Worm (Caenorhabditis elegans): Measurements from ENCODE around the gene Y46G5A.20.

DNA sequence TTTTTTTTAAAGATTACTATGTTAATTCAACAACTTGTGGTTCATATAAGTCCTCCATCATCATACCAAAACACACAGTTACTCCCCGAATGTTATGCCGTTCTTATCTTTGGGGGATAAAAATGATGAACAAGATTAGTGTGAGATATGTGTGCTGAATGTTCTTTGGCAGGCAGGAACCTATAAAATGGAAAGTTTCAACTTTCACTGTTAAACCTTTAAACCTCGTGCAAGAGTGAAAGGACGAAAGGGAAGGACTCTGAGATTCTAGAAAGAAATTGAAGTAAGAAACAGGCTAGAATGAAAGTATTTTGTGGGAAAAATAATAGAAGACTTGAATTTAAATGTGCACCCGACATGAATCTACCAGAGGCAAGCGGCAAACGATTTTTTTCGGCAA is 9.2 kb downstream of the Y46G5A.20 start:
- TF ChIP-seq flt-1 (GFP tag; IDR thresholded peaks at IDR 0.05) (no peak), pes-1 (GFP tag; IDR thresholded peaks at IDR 0.05) (no peak), ceh-13 (GFP tag; optimal IDR thresholded peaks at IDR 0.05) (no peak), F13C5.2 (tag; optimal IDR thresholded peaks at IDR 0.05) (no peak), ets-7 (tag; optimal IDR thresholded peaks at IDR 0.05) (no peak), aly-1 (tag; optimal IDR thresholded peaks at IDR 0.05) (no peak), scrt-1 (GFP tag; IDR thresholded peaks at IDR 0.05) (no peak), sea-1 (GFP tag; conservative IDR thresholded peaks at IDR 0.05) (no peak), ama-1 (optimal IDR thresholded peaks at IDR 0.05) (no peak)

Measured in whole organism, early embryonic.